Fruit fly (Drosophila melanogaster): ENCODE measurements around the gene JMJD5.

JMJD5 gene

dm6 chr3L:876656-877055, 35.5 kb upstream of the JMJD5 start:
- TF ChIP-seq Rel (GFP tag; optimal IDR thresholded peaks at IDR 0.05) (no peak), Rel (tag; optimal IDR thresholded peaks at IDR 0.05) (peak; percentile 17), Myc (optimal IDR thresholded peaks at IDR 0.05) (no peak)

- no peak for TF ChIP-seq N (GFP tag; optimal IDR thresholded peaks at IDR 0.05)
- peak; percentile 1 for TF ChIP-seq Hr83 (GFP tag; optimal IDR thresholded peaks at IDR 0.05; ENCODE audit: poor library complexity, severe bottlenecking)
- TF ChIP-seq Abd-B (GFP tag; optimal IDR thresholded peaks at IDR 0.05) = no peak
Observed at dm6 chr3L:876087-876486, 34.9 kb upstream of the JMJD5 start.

dm6 chr3L:875416-876011, 34.4 kb upstream of the JMJD5 start:
- TF ChIP-seq HLH106 (tag; optimal IDR thresholded peaks at IDR 0.05) (no peak), Rel (GFP tag; optimal IDR thresholded peaks at IDR 0.05) (no peak), Rel (tag; optimal IDR thresholded peaks at IDR 0.05) (no peak), woc (GFP tag; optimal IDR thresholded peaks at IDR 0.05) (no peak), ey (GFP tag; optimal IDR thresholded peaks at IDR 0.05) (no peak), GATAd (GFP tag; optimal IDR thresholded peaks at IDR 0.05) (no peak), dl (GFP tag; optimal IDR thresholded peaks at IDR 0.05; ENCODE audit: insufficient read depth in 1 of 2, partially characterized antibody in 2 of 2) (no peak), Hr83 (GFP tag; optimal IDR thresholded peaks at IDR 0.05; ENCODE audit: poor library complexity, severe bottlenecking) (no peak), CrebA (GFP tag; optimal IDR thresholded peaks at IDR 0.05; ENCODE audit: borderline replicate concordance) (no peak), Dif (GFP tag; optimal IDR thresholded peaks at IDR 0.05; ENCODE audit: partially characterized antibody) (no peak), dmrt93B (GFP tag; optimal IDR thresholded peaks at IDR 0.05) (no peak), sage (GFP tag; optimal IDR thresholded peaks at IDR 0.05) (no peak), br (GFP tag; optimal IDR thresholded peaks at IDR 0.05) (no peak), brk (GFP tag; optimal IDR thresholded peaks at IDR 0.05) (no peak), OdsH (GFP tag; optimal IDR thresholded peaks at IDR 0.05) (no peak), Myc (optimal IDR thresholded peaks at IDR 0.05) (no peak), Dfd (GFP tag; optimal IDR thresholded peaks at IDR 0.05) (no peak), CG32264 (GFP tag; optimal IDR thresholded peaks at IDR 0.05) (no peak), CG9705 (GFP tag; optimal IDR thresholded peaks at IDR 0.05) (no peak)

- TF ChIP-seq fru (GFP tag; optimal IDR thresholded peaks at IDR 0.05) (peak; percentile 49), dmrt93B (GFP tag; optimal IDR thresholded peaks at IDR 0.05) (peak; percentile 6), h (GFP tag; optimal IDR thresholded peaks at IDR 0.05) (peak; percentile 73), Dfd (GFP tag; optimal IDR thresholded peaks at IDR 0.05) (peak; percentile 51), Hnf4 (GFP tag; optimal IDR thresholded peaks at IDR 0.05) (peak; percentile 67), Sp1 (GFP tag; optimal IDR thresholded peaks at IDR 0.05) (peak; percentile 37), Rel (GFP tag; optimal IDR thresholded peaks at IDR 0.05) (no peak), Rel (tag; optimal IDR thresholded peaks at IDR 0.05) (no peak), tai (GFP tag; optimal IDR thresholded peaks at IDR 0.05) (no peak), CG32264 (GFP tag; optimal IDR thresholded peaks at IDR 0.05) (no peak), br (GFP tag; optimal IDR thresholded peaks at IDR 0.05) (peak; percentile 39), lola (GFP tag; optimal IDR thresholded peaks at IDR 0.05) (no peak), N (GFP tag; optimal IDR thresholded peaks at IDR 0.05) (peak; percentile 36), Hr83 (GFP tag; optimal IDR thresholded peaks at IDR 0.05; ENCODE audit: poor library complexity, severe bottlenecking) (no peak), Hr78 (GFP tag; optimal IDR thresholded peaks at IDR 0.05) (no peak), Myc (optimal IDR thresholded peaks at IDR 0.05) (peak; percentile 54), CG9705 (GFP tag; optimal IDR thresholded peaks at IDR 0.05) (peak; percentile 47), Dif (GFP tag; optimal IDR thresholded peaks at IDR 0.05; ENCODE audit: partially characterized antibody) (no peak), Mio (GFP tag; optimal IDR thresholded peaks at IDR 0.05) (no peak), OdsH (GFP tag; optimal IDR thresholded peaks at IDR 0.05) (peak; percentile 10), pan (optimal IDR thresholded peaks at IDR 0.05) (no peak), brk (GFP tag; optimal IDR thresholded peaks at IDR 0.05) (no peak), Abd-B (GFP tag; optimal IDR thresholded peaks at IDR 0.05) (no peak), Jra (GFP tag; optimal IDR thresholded peaks at IDR 0.05) (peak; percentile 3), dsf (GFP tag; optimal IDR thresholded peaks at IDR 0.05; ENCODE audit: borderline replicate concordance) (no peak), foxo (GFP tag; optimal IDR thresholded peaks at IDR 0.05) (peak in 1 of 2 experiments; percentile 70), jim (GFP tag; optimal IDR thresholded peaks at IDR 0.05) (no peak), dl (GFP tag; optimal IDR thresholded peaks at IDR 0.05; ENCODE audit: insufficient read depth in 1 of 2, partially characterized antibody in 2 of 2) (no peak), Vsx2 (GFP tag; optimal IDR thresholded peaks at IDR 0.05; ENCODE audit: partially characterized antibody) (no peak), sage (GFP tag; optimal IDR thresholded peaks at IDR 0.05) (no peak), ey (GFP tag; optimal IDR thresholded peaks at IDR 0.05) (peak; percentile 67), usp (GFP tag; optimal IDR thresholded peaks at IDR 0.05) (no peak), woc (GFP tag; optimal IDR thresholded peaks at IDR 0.05) (peak; percentile 74), rgr (GFP tag; optimal IDR thresholded peaks at IDR 0.05) (peak; percentile 60), sv (GFP tag; optimal IDR thresholded peaks at IDR 0.05) (peak; percentile 38), HLH106 (tag; optimal IDR thresholded peaks at IDR 0.05) (peak; percentile 63), psq (GFP tag; optimal IDR thresholded peaks at IDR 0.05) (peak; percentile 60), CrebA (GFP tag; optimal IDR thresholded peaks at IDR 0.05; ENCODE audit: borderline replicate concordance) (no peak), GATAd (GFP tag; optimal IDR thresholded peaks at IDR 0.05) (no peak)
Observed at dm6 chr3L:872389-872972, 31.3 kb upstream of the JMJD5 start.

Measured in whole organism, wandering third instar larva.